Worm (Caenorhabditis elegans): ENCODE data around the gene nhr-40.

ce11 chrX:2596605-2597004 is 2.8 kb downstream of the nhr-40 start:
- TF ChIP-seq nhr-77 (tag; optimal IDR thresholded peaks at IDR 0.05) (no peak), fos-1 (tag; optimal IDR thresholded peaks at IDR 0.05) (peak; percentile 66), egl-27 (tag; optimal IDR thresholded peaks at IDR 0.05) (no peak), mep-1 (tag; optimal IDR thresholded peaks at IDR 0.05) (no peak), blmp-1 (tag; optimal IDR thresholded peaks at IDR 0.05) (no peak), zip-4 (GFP tag; optimal IDR thresholded peaks at IDR 0.05) (no peak), ztf-11 (tag; optimal IDR thresholded peaks at IDR 0.05) (no peak), lsy-2 (tag; optimal IDR thresholded peaks at IDR 0.05) (peak in 1 of 2 experiments; percentile 22), F16B12.6 (tag; optimal IDR thresholded peaks at IDR 0.05) (no peak)

All from whole organism, L1 larva.